Fruit fly (Drosophila melanogaster): ENCODE measurements around the gene CadN.

The CadN gene

dm6 chr2L:17755576-17755975 lies 22.6 kb downstream of the CadN start:
- TF ChIP-seq pdm3 (GFP tag; optimal IDR thresholded peaks at IDR 0.05) (no peak), svp (GFP tag) (peak; percentile 44)

DNA sequence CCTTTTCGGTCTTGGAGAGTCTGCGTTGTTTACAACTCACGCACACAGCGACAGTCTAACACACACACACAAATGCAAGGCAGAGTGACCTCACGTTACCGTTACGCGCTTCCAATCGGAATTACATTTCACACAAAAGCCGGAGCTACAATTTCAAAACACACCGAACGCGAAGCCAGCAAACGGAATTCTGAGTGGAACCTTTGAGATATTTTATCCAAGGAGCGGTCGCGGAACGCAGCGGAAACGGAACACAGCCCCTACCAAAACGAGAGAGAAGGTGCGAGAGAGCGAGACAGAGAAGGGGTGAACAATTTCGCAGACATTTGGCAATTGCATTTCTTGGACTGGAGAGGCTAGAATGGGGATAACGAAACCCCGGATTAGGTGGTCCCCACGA lies 24.0 kb downstream of the CadN start:
- no peak for TF ChIP-seq lz (GFP tag; optimal IDR thresholded peaks at IDR 0.05)

DNA sequence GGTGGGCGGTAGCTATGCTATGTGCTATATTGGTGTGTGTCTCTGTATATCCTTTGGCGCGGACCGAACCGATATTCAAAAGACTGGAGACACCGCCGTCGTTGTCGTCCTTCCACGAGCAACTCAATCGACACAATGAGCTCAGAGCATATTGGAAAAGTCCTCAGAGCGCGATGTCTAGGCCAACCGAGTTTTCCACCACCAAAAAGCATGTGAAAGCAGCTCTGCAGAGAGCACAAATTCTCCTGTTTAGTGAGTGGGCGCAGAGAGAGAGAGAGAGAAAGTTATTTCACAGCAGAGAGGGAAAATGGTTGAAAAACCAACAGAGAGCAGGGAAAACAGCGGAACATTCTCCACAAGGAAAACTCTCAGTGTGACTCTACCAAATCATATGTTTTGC lies 25.7 kb downstream of the CadN start:
- peak; percentile 26 for TF ChIP-seq svp (GFP tag)
- no peak for TF ChIP-seq Eip93F (GFP tag; optimal IDR thresholded peaks at IDR 0.05)
- no peak for TF ChIP-seq Ets21C (GFP tag; optimal IDR thresholded peaks at IDR 0.05)

- TF ChIP-seq CG1621 (tag; optimal IDR thresholded peaks at IDR 0.05) (no peak), Eip78C (GFP tag) (peak; percentile 17)
These were observed 26.9 kb downstream of the CadN start for dm6 chr2L:17751220-17751619.

- TF ChIP-seq CG11762 (GFP tag; optimal IDR thresholded peaks at IDR 0.05; ENCODE audit: insufficient read depth), result no peak
- peak; percentile 19 for TF ChIP-seq CG6808 (GFP tag; optimal IDR thresholded peaks at IDR 0.05)
- peak; percentile 49 for TF ChIP-seq vri (GFP tag; optimal IDR thresholded peaks at IDR 0.05)
- no peak for TF ChIP-seq fkh (GFP tag; optimal IDR thresholded peaks at IDR 0.05)
- no peak for TF ChIP-seq fd59A (GFP tag; optimal IDR thresholded peaks at IDR 0.05)
- no peak for TF ChIP-seq CG16779 (tag; optimal IDR thresholded peaks at IDR 0.05)
- TF ChIP-seq Hr38 (GFP tag; optimal IDR thresholded peaks at IDR 0.05), result no peak
- TF ChIP-seq CG6854 (GFP tag; optimal IDR thresholded peaks at IDR 0.05), result no peak
- no peak for TF ChIP-seq dac (GFP tag; optimal IDR thresholded peaks at IDR 0.05)
- no peak for TF ChIP-seq Ets21C (GFP tag; optimal IDR thresholded peaks at IDR 0.05)
- TF ChIP-seq Sox14 (GFP tag; optimal IDR thresholded peaks at IDR 0.05), result no peak
- no peak for TF ChIP-seq Hr39 (GFP tag; optimal IDR thresholded peaks at IDR 0.05)
- TF ChIP-seq achi (GFP tag; optimal IDR thresholded peaks at IDR 0.05), result peak; percentile 62
- peak; percentile 5 to 17 for TF ChIP-seq salr (GFP tag; optimal IDR thresholded peaks at IDR 0.05)
- TF ChIP-seq Gug (GFP tag; IDR thresholded peaks at IDR 0.05), result no peak
- no peak for TF ChIP-seq Lpt (GFP tag; optimal IDR thresholded peaks at IDR 0.05)
- no peak for TF ChIP-seq CG6276 (GFP tag; optimal IDR thresholded peaks at IDR 0.05)
- TF ChIP-seq CG8319 (GFP tag; optimal IDR thresholded peaks at IDR 0.05), result no peak
- peak; percentile 60 for TF ChIP-seq dsx (GFP tag; optimal IDR thresholded peaks at IDR 0.05; ENCODE audit: poor library complexity, severe bottlenecking)
- no peak for TF ChIP-seq Hr4 (GFP tag; optimal IDR thresholded peaks at IDR 0.05)
- no peak for TF ChIP-seq fd85E (GFP tag; optimal IDR thresholded peaks at IDR 0.05)
- no peak for TF ChIP-seq Eip93F (GFP tag; optimal IDR thresholded peaks at IDR 0.05)
- TF ChIP-seq Sox15 (GFP tag; optimal IDR thresholded peaks at IDR 0.05), result no peak
- TF ChIP-seq net (GFP tag; optimal IDR thresholded peaks at IDR 0.05), result peak; percentile 40
- TF ChIP-seq cyc (GFP tag; optimal IDR thresholded peaks at IDR 0.05), result no peak
- TF ChIP-seq Smox (GFP tag; optimal IDR thresholded peaks at IDR 0.05), result peak; percentile 18
- no peak for TF ChIP-seq CG11294 (GFP tag; IDR thresholded peaks at IDR 0.05)
- TF ChIP-seq ss (GFP tag; optimal IDR thresholded peaks at IDR 0.05), result peak; percentile 40 to 54
- TF ChIP-seq Eip78C (GFP tag), result peak; percentile 82
- peak; percentile 68 for TF ChIP-seq Ets96B (tag; optimal IDR thresholded peaks at IDR 0.05)
- TF ChIP-seq CG10669 (GFP tag; optimal IDR thresholded peaks at IDR 0.05), result peak; percentile 44
- peak; percentile 76 for TF ChIP-seq svp (GFP tag)
- peak; percentile 9 for TF ChIP-seq CG3919 (GFP tag; optimal IDR thresholded peaks at IDR 0.05)
- TF ChIP-seq pdm3 (GFP tag; optimal IDR thresholded peaks at IDR 0.05), result no peak
- TF ChIP-seq topi (GFP tag; optimal IDR thresholded peaks at IDR 0.05), result peak; percentile 34
- peak; percentile 33; the same call in 1 of the 2 replicates for TF ChIP-seq CG15336 (GFP tag; IDR thresholded peaks at IDR 0.05)
- TF ChIP-seq CG6792 (GFP tag; optimal IDR thresholded peaks at IDR 0.05), result peak; percentile 60
- peak; percentile 23 for TF ChIP-seq Blimp-1 (GFP tag; optimal IDR thresholded peaks at IDR 0.05)
- peak; percentile 52 for TF ChIP-seq OdsH (GFP tag; optimal IDR thresholded peaks at IDR 0.05)
- TF ChIP-seq CG4318 (GFP tag; optimal IDR thresholded peaks at IDR 0.05), result peak; percentile 2
- peak; percentile 50 for TF ChIP-seq acj6 (GFP tag; optimal IDR thresholded peaks at IDR 0.05)
- peak; percentile 33 for TF ChIP-seq spab (GFP tag; optimal IDR thresholded peaks at IDR 0.05)
These were observed 28.0 kb downstream of the CadN start for dm6 chr2L:17750141-17750540.

Measured in whole organism, prepupa.